Fruit fly (Drosophila melanogaster) whole organism, embryonic: Measurements from ENCODE around the gene CG13124.

Source experiments
- CG12236 ChIP-seq: fragments of 200-800 bp; sonication (Bioruptor generic); optimal IDR thresholded peaks from 2 replicates; lab custom pipeline; 2016; ENCODE audit warnings: missing biosample characterization, missing genetic modification characterization
- CG12391 ChIP-seq: fragments of 200-800 bp; sonication (Bioruptor generic); optimal IDR thresholded peaks from 3 replicates; lab custom pipeline; 2018; ENCODE audit warnings: missing biosample characterization, mild to moderate bottlenecking, missing genetic modification characterization, moderate library complexity
- CG14050 ChIP-seq: fragments of 200-800 bp; sonication (Bioruptor generic); IDR thresholded peaks from 3 replicates; pipeline ENCODE4 v1.3.6; 2022; ENCODE audit warnings: missing biosample characterization, missing genetic modification characterization
- CG14860 ChIP-seq: fragments of 200-800 bp; sonication (Bioruptor generic); IDR thresholded peaks from 3 replicates; pipeline ENCODE4 v1.3.6; 2022; ENCODE audit warnings: missing biosample characterization, missing genetic modification characterization; ENCODE audit not compliant: partially characterized antibody
- CG15479 ChIP-seq: fragments of 200-800 bp; sonication (Bioruptor generic); optimal IDR thresholded peaks from 3 replicates; lab custom pipeline; 2019; ENCODE audit warnings: missing biosample characterization, mild to moderate bottlenecking, missing genetic modification characterization, moderate library complexity
- CG15514 ChIP-seq: fragments of 200-800 bp; sonication (Bioruptor generic); optimal IDR thresholded peaks from 3 replicates; lab custom pipeline; 2017; ENCODE audit warnings: missing biosample characterization, missing genetic modification characterization, mild to moderate bottlenecking, moderate library complexity, missing genetic modification reagents
- CG18619 ChIP-seq: fragments of 200-800 bp; sonication (Bioruptor generic); optimal IDR thresholded peaks from 3 replicates; lab custom pipeline; 2017; ENCODE audit warnings: missing biosample characterization, mild to moderate bottlenecking, missing genetic modification characterization
- CG18764 ChIP-seq: fragments of 200-800 bp; sonication (Bioruptor generic); optimal IDR thresholded peaks from 3 replicates; lab custom pipeline; 2016; ENCODE audit warnings: missing biosample characterization, missing genetic modification characterization
- CG31388 ChIP-seq: fragments of 200-800 bp; sonication (Bioruptor generic); optimal IDR thresholded peaks from 2 replicates; lab custom pipeline; 2016; ENCODE audit warnings: missing biosample characterization, missing genetic modification characterization
- CG4282 ChIP-seq: fragments of 200-800 bp; sonication (Bioruptor generic); optimal IDR thresholded peaks from 2 replicates; lab custom pipeline; 2016; ENCODE audit warnings: missing biosample characterization, missing genetic modification characterization
- CG4404 ChIP-seq: fragments of 200-800 bp; sonication (Bioruptor generic); IDR thresholded peaks from 2 replicates; pipeline ENCODE4 v1.3.6; 2022; ENCODE audit warnings: missing biosample characterization, missing genetic modification characterization
- CG5180 ChIP-seq: fragments of 200-800 bp; sonication (Bioruptor generic); optimal IDR thresholded peaks from 3 replicates; lab custom pipeline; 2017; ENCODE audit warnings: missing biosample characterization, missing genetic modification characterization, mild to moderate bottlenecking, moderate library complexity, missing genetic modification reagents
- CG9932 ChIP-seq: fragments of 200-800 bp; sonication (Bioruptor generic); IDR thresholded peaks from 2 replicates; pipeline ENCODE4 v1.3.6; 2022; ENCODE audit warnings: missing biosample characterization, missing genetic modification characterization
- D ChIP-seq, 2 experiments: fragments of 200-800 bp in 1 of 2; fragments of >200 bp in 1 of 2; sonication (Bioruptor generic) in 1 of 2; optimal IDR thresholded peaks; 2 replicates in 1 of 2; 3 replicates in 1 of 2; lab custom pipeline; 2017; ENCODE audit warnings: mild to moderate bottlenecking in 1 of 2, missing biosample characterization in 1 of 2, missing genetic modification characterization in 1 of 2, missing genetic modification reagents in 1 of 2
- Deaf1 ChIP-seq: fragments of 200-800 bp; optimal IDR thresholded peaks from 3 replicates; lab custom pipeline; 2019; ENCODE audit warnings: missing biosample characterization, mild to moderate bottlenecking, missing genetic modification characterization, moderate library complexity
- Dll ChIP-seq: fragments of 200-800 bp; sonication (Bioruptor generic); IDR thresholded peaks from 4 replicates; pipeline ENCODE4 v1.3.6; 2022; ENCODE audit warnings: missing biosample characterization, missing genetic modification characterization; ENCODE audit not compliant: partially characterized antibody
- Doc3 ChIP-seq: fragments of 200-800 bp; sonication (Bioruptor generic); IDR thresholded peaks from 3 replicates; pipeline ENCODE4 v1.3.6; 2022; ENCODE audit warnings: missing biosample characterization, missing genetic modification characterization; ENCODE audit not compliant: partially characterized antibody
- Ets65A ChIP-seq: fragments of 200-800 bp; sonication (Bioruptor generic); peaks from one replicate; lab custom pipeline; 2016; ENCODE audit warnings: missing biosample characterization, missing genetic modification characterization
- HmgZ ChIP-seq: fragments of 200-800 bp; sonication (Bioruptor generic); optimal IDR thresholded peaks from 2 replicates; lab custom pipeline; 2018; ENCODE audit warnings: missing biosample characterization, mild to moderate bottlenecking, missing genetic modification characterization
- Hmr ChIP-seq: fragments of 200-800 bp; sonication (Bioruptor generic); optimal IDR thresholded peaks from 3 replicates; lab custom pipeline; 2017; ENCODE audit warnings: mild to moderate bottlenecking, missing biosample characterization, missing genetic modification reagents, missing genetic modification characterization
- Lpt ChIP-seq: fragments of >200 bp; optimal IDR thresholded peaks from 2 replicates; lab custom pipeline; 2018; ENCODE audit warnings: missing biosample characterization, missing genetic modification characterization
- MBD-R2 ChIP-seq: fragments of 200-800 bp; sonication (Bioruptor generic); IDR thresholded peaks from 2 replicates; pipeline ENCODE4 v1.3.6; 2022; ENCODE audit warnings: missing biosample characterization, missing genetic modification characterization
- MTF-1 ChIP-seq: fragments of 200-800 bp; sonication (Bioruptor generic); optimal IDR thresholded peaks from 2 replicates; lab custom pipeline; 2018; ENCODE audit warnings: missing biosample characterization, mild to moderate bottlenecking, missing genetic modification characterization, borderline replicate concordance
- Meics ChIP-seq: fragments of 200-800 bp; sonication (Bioruptor generic); optimal IDR thresholded peaks from 2 replicates; lab custom pipeline; 2017; ENCODE audit warnings: missing biosample characterization, mild to moderate bottlenecking, missing genetic modification characterization
- NC2β ChIP-seq: fragments of 200-800 bp; sonication (Bioruptor generic); optimal IDR thresholded peaks from 2 replicates; lab custom pipeline; 2016; ENCODE audit warnings: missing biosample characterization, missing genetic modification characterization
- Pdp1 ChIP-seq, 2 experiments: fragments of 200-800 bp; sonication (Bioruptor generic); optimal IDR thresholded peaks; 3 replicates each; lab custom pipeline; 2016; ENCODE audit warnings: missing biosample characterization in 2 of 2, missing genetic modification characterization in 2 of 2, mild to moderate bottlenecking in 1 of 2, moderate library complexity in 1 of 2
- Sin3A ChIP-seq: fragments of >200 bp; optimal IDR thresholded peaks from 2 replicates; lab custom pipeline; 2018
- Sox102F ChIP-seq: fragments of 200-800 bp; sonication (Bioruptor generic); optimal IDR thresholded peaks from 2 replicates; lab custom pipeline; 2018; ENCODE audit warnings: missing biosample characterization, mild to moderate bottlenecking, missing genetic modification characterization, moderate library complexity
- YL-1 ChIP-seq: fragments of 200-800 bp; sonication (Bioruptor generic); optimal IDR thresholded peaks from 3 replicates; lab custom pipeline; 2017; ENCODE audit warnings: missing biosample characterization, mild to moderate bottlenecking, missing genetic modification characterization
- amos ChIP-seq: fragments of 200-800 bp; sonication (Bioruptor generic); IDR thresholded peaks from 2 replicates; pipeline ENCODE4 v1.3.6; 2022; ENCODE audit warnings: missing biosample characterization, missing genetic modification characterization; ENCODE audit not compliant: partially characterized antibody
- bigmax ChIP-seq: fragments of 200-800 bp; sonication (Bioruptor generic); optimal IDR thresholded peaks from 2 replicates; lab custom pipeline; 2018; ENCODE audit warnings: missing biosample characterization, mild to moderate bottlenecking, missing genetic modification characterization
- crp ChIP-seq, 2 experiments: fragments of 200-800 bp; sonication (Bioruptor generic); optimal IDR thresholded peaks; 2 replicates in 1 of 2; 3 replicates in 1 of 2; lab custom pipeline; 2017; ENCODE audit warnings: missing biosample characterization in 2 of 2, missing genetic modification characterization in 2 of 2, mild to moderate bottlenecking in 1 of 2, moderate library complexity in 1 of 2
- dmrt99B ChIP-seq: fragments of 200-800 bp; sonication (Bioruptor generic); optimal IDR thresholded peaks from 2 replicates; lab custom pipeline; 2018; ENCODE audit warnings: missing biosample characterization, mild to moderate bottlenecking, missing genetic modification characterization, moderate library complexity
- ems ChIP-seq: fragments of 200-800 bp; sonication (Bioruptor generic); optimal IDR thresholded peaks from 3 replicates; lab custom pipeline; 2016; ENCODE audit warnings: missing biosample characterization, missing genetic modification characterization
- gsb-n ChIP-seq: fragments of 200-800 bp; sonication (Bioruptor generic); optimal IDR thresholded peaks from 3 replicates; lab custom pipeline; 2018; ENCODE audit warnings: missing biosample characterization, mild to moderate bottlenecking, missing genetic modification characterization
- hbn ChIP-seq: fragments of 200-800 bp; sonication (Bioruptor generic); IDR thresholded peaks from 2 replicates; pipeline ENCODE4 v1.3.6; 2022; ENCODE audit warnings: missing biosample characterization, missing genetic modification characterization; ENCODE audit not compliant: partially characterized antibody
- hkb ChIP-seq, 2 experiments: fragments of 200-800 bp in 1 of 2; fragments of >200 bp in 1 of 2; sonication (Bioruptor generic) in 1 of 2; IDR thresholded peaks in 1 of 2; optimal IDR thresholded peaks in 1 of 2; 2 replicates each; pipeline versions ENCODE4 v1.3.6 to Lab custom; 2017 to 2022; ENCODE audit warnings: missing biosample characterization in 1 of 2, missing genetic modification characterization in 1 of 2
- jumu ChIP-seq: fragments of 200-800 bp; sonication (Bioruptor generic); optimal IDR thresholded peaks from 3 replicates; lab custom pipeline; 2016; ENCODE audit warnings: missing biosample characterization, missing genetic modification characterization
- knrl ChIP-seq: fragments of 200-800 bp; sonication (Bioruptor generic); IDR thresholded peaks from 3 replicates; pipeline ENCODE4 v1.3.6; 2022; ENCODE audit warnings: missing biosample characterization, missing genetic modification characterization; ENCODE audit not compliant: partially characterized antibody
- lov ChIP-seq, 2 experiments: fragments of 200-800 bp in 1 of 2; fragments of >200 bp in 1 of 2; sonication (Bioruptor generic) in 1 of 2; IDR thresholded peaks in 1 of 2; optimal IDR thresholded peaks in 1 of 2; 2 replicates in 1 of 2; 3 replicates in 1 of 2; pipeline versions ENCODE4 v1.3.6 to Lab custom; 2017 to 2022; ENCODE audit warnings: missing biosample characterization in 1 of 2, missing genetic modification characterization in 1 of 2
- mirr ChIP-seq: fragments of 200-800 bp; sonication (Bioruptor generic); optimal IDR thresholded peaks from 3 replicates; lab custom pipeline; 2018; ENCODE audit warnings: missing biosample characterization, mild to moderate bottlenecking, missing genetic modification characterization
- otp ChIP-seq: fragments of 200-800 bp; sonication (Bioruptor generic); IDR thresholded peaks from 3 replicates; pipeline ENCODE4, ENCODE4 v1.3.6; 2022; ENCODE audit warnings: missing biosample characterization, missing genetic modification characterization
- sima ChIP-seq: fragments of 200-800 bp; sonication (Bioruptor generic); optimal IDR thresholded peaks from 2 replicates; lab custom pipeline; 2016; ENCODE audit warnings: missing biosample characterization, missing genetic modification characterization
- slp2 ChIP-seq: fragments of 200-800 bp; sonication (Bioruptor generic); optimal IDR thresholded peaks from 2 replicates; lab custom pipeline; 2016; ENCODE audit warnings: missing biosample characterization, missing genetic modification characterization
- trem ChIP-seq: fragments of 200-800 bp; optimal IDR thresholded peaks from 3 replicates; lab custom pipeline; 2019; ENCODE audit warnings: missing biosample characterization, mild to moderate bottlenecking, missing genetic modification characterization, moderate library complexity
- tup ChIP-seq: fragments of 200-800 bp; sonication (Bioruptor generic); optimal IDR thresholded peaks from 2 replicates; lab custom pipeline; 2016; ENCODE audit warnings: missing biosample characterization, mild to moderate bottlenecking, missing genetic modification characterization, moderate library complexity
- z ChIP-seq: fragments of 200-800 bp; sonication (Bioruptor generic); IDR thresholded peaks from 3 replicates; pipeline ENCODE4 v1.3.6; 2022; ENCODE audit warnings: missing biosample characterization, missing genetic modification characterization

CG13124 gene

DNA sequence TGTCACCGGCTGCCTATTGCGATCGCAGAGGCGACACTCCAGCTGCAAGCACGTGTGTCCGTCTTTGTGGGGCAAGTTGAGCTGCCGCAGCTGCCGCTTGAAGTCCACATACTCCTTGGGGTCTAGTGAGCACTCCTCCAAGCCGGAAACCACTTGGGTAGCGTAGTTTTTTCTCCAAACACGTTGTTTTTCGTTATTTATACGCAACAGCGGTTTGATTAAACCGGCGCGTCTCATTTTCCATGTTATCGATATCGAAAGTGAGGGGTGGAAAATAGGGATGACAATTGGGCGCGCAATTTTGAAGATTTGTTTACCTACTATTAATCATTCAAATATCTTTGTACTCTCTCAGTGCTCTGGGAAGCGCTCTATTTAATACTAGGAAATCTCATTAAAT lies 15.2 kb downstream of the CG13124 start, which contains the start of gene mtDNA-helicase (continued):
- TF ChIP-seq CG4282 (GFP tag; lab: Kevin White, UChicago) (no peak), CG12236 (no peak), sima (GFP tag; lab: Kevin White, UChicago) (no peak), lov (optimal IDR thresholded peaks at IDR 0.05; lab: Kevin White, UChicago) (no peak), lov (GFP tag; IDR thresholded peaks at IDR 0.05; lab: Robert Waterston, UW) (no peak), Sin3A (lab: Kevin White, UChicago) (peak; percentile 12), CG31388 (GFP tag; lab: Kevin White, UChicago) (no peak), D (optimal IDR thresholded peaks at IDR 0.05; lab: Kevin White, UChicago) (no peak), D (GFP tag; optimal IDR thresholded peaks at IDR 0.05; lab: Kevin White, UChicago) (no peak), gsb-n (tag; lab: Kevin White, UChicago) (no peak), Pdp1 (GFP tag; optimal IDR thresholded peaks at IDR 0.05; lab: Kevin White, UChicago) (no peak), Deaf1 (tag; lab: Kevin White, UChicago) (no peak), Dll (GFP tag; lab: Robert Waterston, UW) (peak; percentile 72; the same call in 3 of the 4 replicates), CG14860 (GFP tag; lab: Robert Waterston, UW) (peak; percentile 42; the same call in 2 of the 3 replicates), CG15514 (GFP tag; lab: Kevin White, UChicago) (peak; percentile 5), CG4404 (GFP tag; lab: Robert Waterston, UW) (no peak), ems (no peak), mirr (GFP tag; lab: Kevin White, UChicago) (no peak), tup (no peak), slp2 (no peak), Hmr (GFP tag; lab: Kevin White, UChicago) (no peak), dmrt99B (no peak), trem (tag; lab: Kevin White, UChicago) (peak; percentile 1), Ets65A (no peak), hbn (peak; percentile 51; the same call in 1 of the 2 replicates), CG18764 (no peak), MTF-1 (GFP tag; lab: Kevin White, UChicago) (no peak), Sox102F (GFP tag; lab: Kevin White, UChicago) (no peak), Meics (no peak), HmgZ (tag; lab: Kevin White, UChicago) (peak; percentile 41), hkb (optimal IDR thresholded peaks at IDR 0.05; lab: Kevin White, UChicago) (no peak), hkb (GFP tag; IDR thresholded peaks at IDR 0.05; lab: Robert Waterston, UW) (peak; percentile 35; the same call in 1 of the 2 replicates), CG9932 (GFP tag; lab: Robert Waterston, UW) (no peak), CG5180 (no peak), CG15479 (GFP tag; lab: Kevin White, UChicago) (no peak), bigmax (no peak), Lpt (GFP tag; lab: Kevin White, UChicago) (no peak), YL-1 (GFP tag; lab: Kevin White, UChicago) (peak; percentile 37), crp (GFP tag; optimal IDR thresholded peaks at IDR 0.05; lab: Kevin White, UChicago) (peak in 1 of 2 experiments; percentile 34), amos (peak; percentile 33; the same call in 1 of the 2 replicates), otp (GFP tag; lab: Robert Waterston, UW) (no peak), CG14050 (no peak), jumu (GFP tag; lab: Kevin White, UChicago) (no peak), z (no peak), Doc3 (GFP tag; lab: Robert Waterston, UW) (peak; percentile 51; the same call in 1 of the 3 replicates), NC2β (GFP tag; lab: Kevin White, UChicago) (no peak), CG12391 (peak; percentile 5), CG18619 (GFP tag; lab: Kevin White, UChicago) (no peak), knrl (peak; percentile 41; the same call in 2 of the 3 replicates), MBD-R2 (GFP tag; lab: Robert Waterston, UW) (peak; percentile 75)
